Worm (Caenorhabditis elegans) whole organism, late embryonic: Measurements from ENCODE around the gene Y97E10AR.6.

Experiments
- C08G9.2 ChIP-seq: sonication (generic microtip); optimal IDR thresholded peaks from 2 replicates; lab custom pipeline; 2016; ENCODE audit warnings: mild to moderate bottlenecking, missing genetic modification characterization, moderate library complexity, missing compliant biosample characterization
- C38D4.7 ChIP-seq: fragments of 200-800 bp; sonication (Bioruptor generic); optimal IDR thresholded peaks from 2 replicates; lab custom pipeline; 2018; ENCODE audit warnings: mild to moderate bottlenecking, missing genetic modification characterization, moderate library complexity, missing compliant biosample characterization
- F13H6.1 ChIP-seq: sonication (generic microtip); optimal IDR thresholded peaks from 2 replicates; lab custom pipeline; 2016; ENCODE audit warnings: missing genetic modification characterization, missing compliant biosample characterization
- K02D7.2 ChIP-seq: sonication (generic microtip); optimal IDR thresholded peaks from 2 replicates; lab custom pipeline; 2017; ENCODE audit warnings: mild to moderate bottlenecking, missing genetic modification characterization, missing compliant biosample characterization
- K09A11.1 ChIP-seq: sonication (generic microtip); optimal IDR thresholded peaks from 2 replicates; lab custom pipeline; 2017; ENCODE audit warnings: antibody characterized with exemption, mild to moderate bottlenecking, missing genetic modification characterization, missing compliant biosample characterization; ENCODE audit not compliant: insufficient read depth
- Y22D7AL.16 ChIP-seq: sonication (generic microtip); optimal IDR thresholded peaks from 2 replicates; lab custom pipeline; 2016; ENCODE audit warnings: missing genetic modification characterization, missing compliant biosample characterization
- ama-1 ChIP-seq: fragments of 150-350 bp; optimal IDR thresholded peaks from 2 replicates; lab custom pipeline; 2014
- ceh-14 ChIP-seq: sonication (generic microtip); optimal IDR thresholded peaks from 2 replicates; lab custom pipeline; 2016; ENCODE audit warnings: missing genotype, missing genetic modification characterization, missing compliant biosample characterization
- ceh-18 ChIP-seq: sonication (generic microtip); optimal IDR thresholded peaks from 2 replicates; lab custom pipeline; 2016; ENCODE audit warnings: missing genetic modification characterization, missing compliant biosample characterization
- ceh-19 ChIP-seq: fragments of 200-800 bp; sonication (Bioruptor generic); optimal IDR thresholded peaks from 2 replicates; lab custom pipeline; 2018; ENCODE audit warnings: mild to moderate bottlenecking, missing genetic modification characterization, missing compliant biosample characterization
- ceh-2 ChIP-seq: sonication (generic microtip); optimal IDR thresholded peaks from 2 replicates; lab custom pipeline; 2016; ENCODE audit warnings: missing genotype, missing genetic modification characterization, missing compliant biosample characterization
- ceh-22 ChIP-seq: sonication (generic microtip); optimal IDR thresholded peaks from 2 replicates; lab custom pipeline; 2017; ENCODE audit warnings: missing biosample characterization, missing genetic modification characterization
- ceh-48 ChIP-seq: sonication (generic microtip); optimal IDR thresholded peaks from 2 replicates; lab custom pipeline; 2016; ENCODE audit warnings: missing genetic modification characterization, inconsistent platforms, missing compliant biosample characterization
- ceh-9 ChIP-seq: sonication (generic microtip); optimal IDR thresholded peaks from 2 replicates; lab custom pipeline; 2016; ENCODE audit warnings: mild to moderate bottlenecking, missing genetic modification characterization, inconsistent platforms, missing compliant biosample characterization
- dmd-4 ChIP-seq: sonication (generic microtip); optimal IDR thresholded peaks from 2 replicates; lab custom pipeline; 2016; ENCODE audit warnings: borderline replicate concordance, missing genetic modification characterization, missing compliant biosample characterization
- dve-1 ChIP-seq: sonication (generic microtip); optimal IDR thresholded peaks from 2 replicates; lab custom pipeline; 2017; ENCODE audit warnings: antibody characterized with exemption, mild to moderate bottlenecking, missing genetic modification characterization, missing compliant biosample characterization
- elt-2 ChIP-seq: sonication (generic microtip); optimal IDR thresholded peaks from 2 replicates; lab custom pipeline; 2016; ENCODE audit warnings: missing genetic modification reagents, missing genetic modification characterization, missing compliant biosample characterization
- ets-4 ChIP-seq: sonication (generic microtip); optimal IDR thresholded peaks from 2 replicates; lab custom pipeline; 2016; ENCODE audit warnings: missing genetic modification characterization, missing compliant biosample characterization
- eyg-1 ChIP-seq: sonication (generic microtip); optimal IDR thresholded peaks from 2 replicates; lab custom pipeline; 2016; ENCODE audit warnings: missing genotype, missing genetic modification characterization, missing compliant biosample characterization
- fax-1 ChIP-seq: sonication (generic microtip); optimal IDR thresholded peaks from 2 replicates; lab custom pipeline; 2016; ENCODE audit warnings: missing genotype, missing genetic modification characterization, missing compliant biosample characterization
- fkh-10 ChIP-seq: fragments of 150-350 bp; optimal IDR thresholded peaks from 2 replicates; lab custom pipeline; 2014; ENCODE audit warnings: missing biosample characterization, missing genetic modification reagents, missing genetic modification characterization
- fkh-6 ChIP-seq: sonication (generic microtip); optimal IDR thresholded peaks from 2 replicates; lab custom pipeline; 2016; ENCODE audit warnings: missing genetic modification characterization, missing compliant biosample characterization
- gmeb-2 ChIP-seq: sonication (generic microtip); optimal IDR thresholded peaks from 2 replicates; lab custom pipeline; 2016; ENCODE audit warnings: missing genetic modification characterization, inconsistent platforms, missing compliant biosample characterization
- hlh-13 ChIP-seq: fragments of 200-800 bp; sonication (Bioruptor generic); optimal IDR thresholded peaks from 2 replicates; lab custom pipeline; 2018; ENCODE audit warnings: mild to moderate bottlenecking, missing genetic modification characterization, missing compliant biosample characterization
- hlh-15 ChIP-seq: sonication (generic microtip); optimal IDR thresholded peaks from 2 replicates; lab custom pipeline; 2016; ENCODE audit warnings: missing genetic modification characterization, missing compliant biosample characterization
- lim-6 ChIP-seq: sonication (generic microtip); optimal IDR thresholded peaks from 2 replicates; lab custom pipeline; 2016; ENCODE audit warnings: missing genetic modification characterization, missing compliant biosample characterization
- mec-3 ChIP-seq: sonication (generic microtip); optimal IDR thresholded peaks from 2 replicates; lab custom pipeline; 2016; ENCODE audit warnings: borderline replicate concordance, missing genetic modification characterization, missing compliant biosample characterization
- nhr-11 ChIP-seq: fragments of 150-350 bp; optimal IDR thresholded peaks from 2 replicates; lab custom pipeline; 2014; ENCODE audit warnings: missing biosample characterization, missing genetic modification characterization
- nhr-232 ChIP-seq: sonication (generic microtip); optimal IDR thresholded peaks from 2 replicates; lab custom pipeline; 2016; ENCODE audit warnings: missing genetic modification characterization, missing compliant biosample characterization
- npax-4 ChIP-seq: sonication (generic microtip); optimal IDR thresholded peaks from 2 replicates; lab custom pipeline; 2016; ENCODE audit warnings: missing genetic modification characterization, missing compliant biosample characterization
- pax-1 ChIP-seq: fragments of 150-350 bp; optimal IDR thresholded peaks from 2 replicates; lab custom pipeline; 2014; ENCODE audit warnings: missing biosample characterization, missing genetic modification characterization
- pha-2 ChIP-seq: sonication (generic microtip); optimal IDR thresholded peaks from 2 replicates; lab custom pipeline; 2017; ENCODE audit warnings: mild to moderate bottlenecking, missing genetic modification characterization, missing compliant biosample characterization
- pha-4 ChIP-seq: fragments of 150-350 bp; optimal IDR thresholded peaks from 2 replicates; lab custom pipeline; 2018; ENCODE audit warnings: missing biosample characterization, missing genetic modification reagents, missing genetic modification characterization
- pqm-1 ChIP-seq: sonication (generic microtip); optimal IDR thresholded peaks from 2 replicates; lab custom pipeline; 2016; ENCODE audit warnings: missing genetic modification characterization, missing compliant biosample characterization
- sox-4 ChIP-seq: sonication (generic microtip); optimal IDR thresholded peaks from 2 replicates; lab custom pipeline; 2017; ENCODE audit warnings: mild to moderate bottlenecking, missing genetic modification characterization, inconsistent platforms, missing compliant biosample characterization
- syd-9 ChIP-seq: sonication (generic microtip); optimal IDR thresholded peaks from 2 replicates; lab custom pipeline; 2016; ENCODE audit warnings: mild to moderate bottlenecking, missing genetic modification characterization, moderate library complexity, missing compliant biosample characterization
- tbx-2 ChIP-seq: sonication (generic microtip); optimal IDR thresholded peaks from 2 replicates; lab custom pipeline; 2016; ENCODE audit warnings: missing genetic modification characterization, missing compliant biosample characterization
- tbx-7 ChIP-seq: sonication (generic microtip); optimal IDR thresholded peaks from 2 replicates; lab custom pipeline; 2016; ENCODE audit warnings: missing genotype, missing genetic modification characterization, missing compliant biosample characterization
- ttx-3 ChIP-seq: sonication (generic microtip); optimal IDR thresholded peaks from 2 replicates; lab custom pipeline; 2016; ENCODE audit warnings: missing genetic modification reagents, missing genetic modification characterization, missing compliant biosample characterization
- unc-42 ChIP-seq: sonication (generic microtip); optimal IDR thresholded peaks from 2 replicates; lab custom pipeline; 2016; ENCODE audit warnings: missing genotype, missing genetic modification characterization, missing compliant biosample characterization
- ztf-16 ChIP-seq: sonication (generic microtip); optimal IDR thresholded peaks from 2 replicates; lab custom pipeline; 2017; ENCODE audit warnings: missing genetic modification characterization, missing compliant biosample characterization

The Y97E10AR.6 gene

ce11 chrV:7977701-7978461 is 35.9 kb downstream of the Y97E10AR.6 start, which contains the start of gene let-413:
TSS of gene let-413 (minus strand) at chrV:7977776.
- TF ChIP-seq pax-1 (tag; lab: Kevin White, UChicago) (no peak), F13H6.1 (tag; lab: Kevin White, UChicago) (no peak), nhr-232 (tag; lab: Kevin White, UChicago) (no peak), Y22D7AL.16 (no peak), tbx-7 (tag; lab: Kevin White, UChicago) (no peak), ceh-19 (GFP tag; lab: Kevin White, UChicago) (no peak), ceh-18 (no peak), unc-42 (tag; lab: Kevin White, UChicago) (peak; percentile 20), ztf-16 (tag; lab: Kevin White, UChicago) (no peak), pha-4 (tag; lab: Kevin White, UChicago) (no peak), fkh-6 (no peak), ceh-48 (no peak), npax-4 (no peak), K09A11.1 (no peak), elt-2 (peak; percentile 56), syd-9 (tag; lab: Kevin White, UChicago) (no peak), ceh-9 (no peak), pqm-1 (tag; lab: Kevin White, UChicago) (peak; percentile 1), C08G9.2 (no peak), nhr-11 (tag; lab: Kevin White, UChicago) (no peak), ttx-3 (tag; lab: Kevin White, UChicago) (no peak), C38D4.7 (GFP tag; lab: Kevin White, UChicago) (no peak), pha-2 (tag; lab: Kevin White, UChicago) (no peak), lim-6 (no peak), dve-1 (tag; lab: Kevin White, UChicago) (no peak), eyg-1 (tag; lab: Kevin White, UChicago) (no peak), sox-4 (tag; lab: Kevin White, UChicago) (no peak), ceh-14 (no peak), dmd-4 (tag; lab: Kevin White, UChicago) (peak; percentile 26), ets-4 (tag; lab: Kevin White, UChicago) (no peak)
- TF ChIP-seq, all 69 proteins: peak for 4

DNA sequence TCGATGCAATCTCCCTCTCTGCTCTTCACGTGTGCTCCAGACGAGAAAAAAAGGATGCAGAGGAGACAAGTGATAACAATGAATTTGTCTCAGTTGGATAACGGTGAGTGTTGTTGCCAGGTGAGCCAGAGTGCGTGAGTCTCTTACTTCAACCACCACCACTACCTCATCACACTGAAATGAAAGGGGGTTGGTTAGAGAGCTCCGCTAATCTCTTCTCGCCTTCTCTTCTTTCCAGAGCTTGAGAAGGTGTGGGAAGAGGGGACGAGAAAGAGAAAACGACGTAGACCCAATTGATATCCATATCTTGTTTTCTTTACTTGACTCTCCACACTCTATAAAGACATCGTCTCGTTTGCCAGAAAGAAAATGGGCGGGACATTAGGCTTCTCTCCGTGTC is 42.4 kb downstream of the Y97E10AR.6 start:
- TF ChIP-seq lim-6 = no peak
- no peak for TF ChIP-seq K02D7.2 (tag; lab: Kevin White, UChicago)
- TF ChIP-seq tbx-2 (tag; lab: Kevin White, UChicago) = no peak
- no peak for TF ChIP-seq fkh-10
- no peak for TF ChIP-seq hlh-15 (tag; lab: Kevin White, UChicago)
- no peak for TF ChIP-seq ttx-3 (tag; lab: Kevin White, UChicago)
- no peak for TF ChIP-seq F13H6.1 (tag; lab: Kevin White, UChicago)
- no peak for TF ChIP-seq ama-1 (lab: Kevin White, UChicago)
- TF ChIP-seq elt-2 = no peak
- TF ChIP-seq sox-4 (tag; lab: Kevin White, UChicago) = no peak
- no peak for TF ChIP-seq gmeb-2 (tag; lab: Kevin White, UChicago)
- TF ChIP-seq ceh-22 = no peak
- no peak for TF ChIP-seq hlh-13 (GFP tag; lab: Kevin White, UChicago)
- TF ChIP-seq fax-1 (tag; lab: Kevin White, UChicago) = no peak
- TF ChIP-seq ceh-2 (tag; lab: Kevin White, UChicago) = no peak
- TF ChIP-seq mec-3 (tag; lab: Kevin White, UChicago) = no peak
